Fruit fly (Drosophila melanogaster) whole organism, embryonic: ENCODE results near the gene CG10343.

Experiments
- Abd-B ChIP-seq: fragments of 200-800 bp; sonication (Bioruptor generic); optimal IDR thresholded peaks from 2 replicates; lab custom pipeline; 2018; ENCODE audit warnings: missing biosample characterization, mild to moderate bottlenecking, missing genetic modification characterization, moderate library complexity
- CG12219 ChIP-seq: fragments of 200-800 bp; sonication (Bioruptor generic); optimal IDR thresholded peaks from 3 replicates; lab custom pipeline; 2018; ENCODE audit warnings: missing biosample characterization, mild to moderate bottlenecking, missing genetic modification characterization
- CG12744 ChIP-seq: fragments of 200-800 bp; sonication (Bioruptor generic); optimal IDR thresholded peaks from 2 replicates; lab custom pipeline; 2016; ENCODE audit warnings: missing biosample characterization, missing genetic modification characterization
- CG13123 ChIP-seq: fragments of 200-800 bp; sonication (Bioruptor generic); optimal IDR thresholded peaks from 2 replicates; lab custom pipeline; 2016; ENCODE audit warnings: missing biosample characterization, missing genetic modification characterization
- CG14441 ChIP-seq: fragments of 200-800 bp; sonication (Bioruptor generic); IDR thresholded peaks from 2 replicates; pipeline ENCODE4 v1.3.6; 2022; ENCODE audit warnings: missing biosample characterization, missing genetic modification characterization
- CG14860 ChIP-seq: fragments of 200-800 bp; sonication (Bioruptor generic); IDR thresholded peaks from 3 replicates; pipeline ENCODE4 v1.3.6; 2022; ENCODE audit warnings: missing biosample characterization, missing genetic modification characterization; ENCODE audit not compliant: partially characterized antibody
- CG15011 ChIP-seq: fragments of 200-800 bp; sonication (Bioruptor generic); optimal IDR thresholded peaks from 3 replicates; lab custom pipeline; 2018; ENCODE audit warnings: missing biosample characterization, mild to moderate bottlenecking, missing genetic modification characterization
- CG1529 ChIP-seq: fragments of 200-800 bp; sonication (Bioruptor generic); optimal IDR thresholded peaks from 3 replicates; lab custom pipeline; 2018; ENCODE audit warnings: missing biosample characterization, missing genetic modification characterization
- CG15696 ChIP-seq: fragments of 200-800 bp; sonication (Bioruptor generic); optimal IDR thresholded peaks from 2 replicates; lab custom pipeline; 2019; ENCODE audit warnings: missing biosample characterization, mild to moderate bottlenecking, missing genetic modification characterization, moderate library complexity
- CG18011 ChIP-seq: fragments of 200-800 bp; sonication (Bioruptor generic); optimal IDR thresholded peaks from 2 replicates; lab custom pipeline; 2017; ENCODE audit warnings: missing biosample characterization, missing genetic modification characterization, mild to moderate bottlenecking, moderate library complexity, missing genotype
- CG2120 ChIP-seq: fragments of 200-800 bp; sonication (Bioruptor generic); optimal IDR thresholded peaks from 3 replicates; lab custom pipeline; 2016; ENCODE audit warnings: missing biosample characterization, missing genetic modification characterization
- CG33557 ChIP-seq: fragments of 200-800 bp; sonication (Bioruptor generic); optimal IDR thresholded peaks from 2 replicates; lab custom pipeline; 2019; ENCODE audit warnings: missing biosample characterization, mild to moderate bottlenecking, missing genetic modification characterization, moderate library complexity
- CG6813 ChIP-seq: fragments of 200-800 bp; sonication (Bioruptor generic); optimal IDR thresholded peaks from 2 replicates; lab custom pipeline; 2017; ENCODE audit warnings: missing biosample characterization, missing genetic modification characterization, mild to moderate bottlenecking, moderate library complexity, missing genetic modification reagents
- CG8290 ChIP-seq, 3 experiments: fragments of 200-800 bp; sonication (Bioruptor generic); optimal IDR thresholded peaks; 2 replicates each; lab custom pipeline; 2016 to 2019; ENCODE audit warnings: missing biosample characterization in 3 of 3, missing genetic modification characterization in 3 of 3, mild to moderate bottlenecking in 2 of 3, moderate library complexity in 1 of 3
- Dbx ChIP-seq: fragments of 200-800 bp; sonication (Bioruptor generic); IDR thresholded peaks from 3 replicates; pipeline ENCODE4 v1.3.6; 2022; ENCODE audit warnings: missing biosample characterization, missing genetic modification characterization
- Fer3 ChIP-seq: fragments of 200-800 bp; sonication (Bioruptor generic); optimal IDR thresholded peaks from 2 replicates; lab custom pipeline; 2018; ENCODE audit warnings: missing biosample characterization, mild to moderate bottlenecking, missing genetic modification characterization, moderate library complexity
- Hmr ChIP-seq: fragments of 200-800 bp; sonication (Bioruptor generic); optimal IDR thresholded peaks from 3 replicates; lab custom pipeline; 2017; ENCODE audit warnings: mild to moderate bottlenecking, missing biosample characterization, missing genetic modification reagents, missing genetic modification characterization
- Hr39 ChIP-seq: fragments of >200 bp; optimal IDR thresholded peaks from 2 replicates; lab custom pipeline; 2017
- MTF-1 ChIP-seq: fragments of 200-800 bp; sonication (Bioruptor generic); optimal IDR thresholded peaks from 2 replicates; lab custom pipeline; 2018; ENCODE audit warnings: missing biosample characterization, mild to moderate bottlenecking, missing genetic modification characterization, borderline replicate concordance
- Mes4 ChIP-seq: fragments of 200-800 bp; sonication (Bioruptor generic); optimal IDR thresholded peaks from 2 replicates; lab custom pipeline; 2016; ENCODE audit warnings: missing biosample characterization, missing genetic modification characterization
- Nf-YA ChIP-seq: fragments of 200-800 bp; sonication (Bioruptor generic); IDR thresholded peaks from 2 replicates; pipeline ENCODE4 v1.3.6; 2022; ENCODE audit warnings: missing biosample characterization, missing genetic modification characterization
- PHDP ChIP-seq: fragments of 200-800 bp; sonication (Bioruptor generic); optimal IDR thresholded peaks from 3 replicates; lab custom pipeline; 2018; ENCODE audit warnings: missing biosample characterization, mild to moderate bottlenecking, missing genetic modification characterization, moderate library complexity
- Ptx1 ChIP-seq: fragments of 200-800 bp; sonication (Bioruptor generic); IDR thresholded peaks from 2 replicates; pipeline ENCODE4 v1.3.6; 2022; ENCODE audit warnings: missing biosample characterization, missing genetic modification characterization
- Sox100B ChIP-seq: fragments of 200-800 bp; sonication (Bioruptor generic); optimal IDR thresholded peaks from 3 replicates; lab custom pipeline; 2018; ENCODE audit warnings: missing biosample characterization, mild to moderate bottlenecking, missing genetic modification characterization
- Sry-δ ChIP-seq: fragments of 200-800 bp; sonication (Bioruptor generic); optimal IDR thresholded peaks from 2 replicates; lab custom pipeline; 2016; ENCODE audit warnings: missing biosample characterization, missing genetic modification characterization
- Stat92E ChIP-seq, 3 experiments: fragments of >200 bp in 2 of 3; fragments of 200-800 bp in 1 of 3; sonication (Bioruptor generic) in 1 of 3; optimal IDR thresholded peaks; 2 replicates each; lab custom pipeline; 2017 to 2019; ENCODE audit warnings: missing biosample characterization in 3 of 3, missing genetic modification characterization in 3 of 3, mild to moderate bottlenecking in 1 of 3, moderate library complexity in 1 of 3
- abd-A ChIP-seq: fragments of 200-800 bp; sonication (Bioruptor generic); optimal IDR thresholded peaks from 3 replicates; lab custom pipeline; 2019; ENCODE audit warnings: missing biosample characterization, mild to moderate bottlenecking, missing genetic modification characterization, moderate library complexity
- amos ChIP-seq: fragments of 200-800 bp; sonication (Bioruptor generic); IDR thresholded peaks from 2 replicates; pipeline ENCODE4 v1.3.6; 2022; ENCODE audit warnings: missing biosample characterization, missing genetic modification characterization; ENCODE audit not compliant: partially characterized antibody
- ase ChIP-seq: fragments of 200-800 bp; sonication (Bioruptor generic); IDR thresholded peaks from 3 replicates; pipeline ENCODE4 v1.3.6; 2022; ENCODE audit warnings: missing biosample characterization, missing genetic modification characterization
- ash1 ChIP-seq: fragments of 200-800 bp; sonication (Bioruptor generic); optimal IDR thresholded peaks from 2 replicates; lab custom pipeline; 2018; ENCODE audit warnings: missing biosample characterization, mild to moderate bottlenecking, missing genetic modification characterization
- esg ChIP-seq: fragments of 200-800 bp; sonication (Bioruptor generic); conservative IDR thresholded peaks from 2 replicates; pipeline ENCODE4 v1.3.6; 2022; ENCODE audit warnings: missing biosample characterization, missing genetic modification characterization
- gem ChIP-seq: fragments of 200-800 bp; sonication (Bioruptor generic); optimal IDR thresholded peaks from 2 replicates; lab custom pipeline; 2019; ENCODE audit warnings: missing biosample characterization, mild to moderate bottlenecking, missing genetic modification characterization, moderate library complexity
- hb ChIP-seq: fragments of 200-800 bp; sonication (Bioruptor generic); IDR thresholded peaks from 3 replicates; pipeline ENCODE4 v1.3.6; 2022; ENCODE audit warnings: missing biosample characterization, missing genetic modification characterization; ENCODE audit not compliant: partially characterized antibody
- hbn ChIP-seq: fragments of 200-800 bp; sonication (Bioruptor generic); IDR thresholded peaks from 2 replicates; pipeline ENCODE4 v1.3.6; 2022; ENCODE audit warnings: missing biosample characterization, missing genetic modification characterization; ENCODE audit not compliant: partially characterized antibody
- jing ChIP-seq: fragments of 200-800 bp; sonication (Bioruptor generic); optimal IDR thresholded peaks from 2 replicates; lab custom pipeline; 2018; ENCODE audit warnings: missing biosample characterization, mild to moderate bottlenecking, missing genetic modification characterization
- luna ChIP-seq: fragments of 200-800 bp; sonication (Bioruptor generic); optimal IDR thresholded peaks from 2 replicates; lab custom pipeline; 2016; ENCODE audit warnings: missing biosample characterization, missing genetic modification characterization
- nerfin-2 ChIP-seq: fragments of 200-800 bp; sonication (Bioruptor generic); IDR thresholded peaks from 2 replicates; pipeline ENCODE4 v1.3.6; 2022; ENCODE audit warnings: missing biosample characterization, missing genetic modification characterization; ENCODE audit not compliant: partially characterized antibody
- onecut ChIP-seq: fragments of 200-800 bp; sonication (Bioruptor generic); IDR thresholded peaks from 2 replicates; pipeline ENCODE4 v1.3.6; 2022; ENCODE audit warnings: missing biosample characterization, missing genetic modification characterization
- peb ChIP-seq: fragments of 200-800 bp; sonication (Bioruptor generic); IDR thresholded peaks from 2 replicates; pipeline ENCODE4 v1.3.6; 2022; ENCODE audit warnings: missing biosample characterization, missing genetic modification characterization
- pum ChIP-seq: fragments of 200-800 bp; sonication (Bioruptor generic); optimal IDR thresholded peaks from 2 replicates; lab custom pipeline; 2016; ENCODE audit warnings: missing biosample characterization, missing genetic modification characterization
- pzg ChIP-seq: fragments of 200-800 bp; sonication (Bioruptor generic); optimal IDR thresholded peaks from 3 replicates; lab custom pipeline; 2018; ENCODE audit warnings: missing biosample characterization, mild to moderate bottlenecking, missing genetic modification characterization, moderate library complexity
- sc ChIP-seq, 3 experiments: fragments of >200 bp in 2 of 3; fragments of 200-800 bp in 1 of 3; sonication (Bioruptor generic) in 1 of 3; optimal IDR thresholded peaks; 2 replicates in 2 of 3; 3 replicates in 1 of 3; lab custom pipeline; 2017; ENCODE audit warnings: mild to moderate bottlenecking in 1 of 3, missing biosample characterization in 1 of 3, missing genetic modification characterization in 1 of 3, missing genetic modification reagents in 1 of 3
- slou ChIP-seq: fragments of 200-800 bp; sonication (Bioruptor generic); optimal IDR thresholded peaks from 3 replicates; lab custom pipeline; 2016; ENCODE audit warnings: missing biosample characterization, missing genetic modification characterization
- sob ChIP-seq: fragments of 200-800 bp; sonication (Bioruptor generic); IDR thresholded peaks from 2 replicates; pipeline ENCODE4 v1.3.6; 2022; ENCODE audit warnings: missing biosample characterization, missing genetic modification characterization
- sqz ChIP-seq: fragments of 200-800 bp; sonication (Bioruptor generic); optimal IDR thresholded peaks from 3 replicates; lab custom pipeline; 2018; ENCODE audit warnings: missing biosample characterization, mild to moderate bottlenecking, missing genetic modification characterization
- vnd ChIP-seq: fragments of 200-800 bp; sonication (Bioruptor generic); IDR thresholded peaks from 3 replicates; pipeline ENCODE4 v1.3.6; 2022; ENCODE audit warnings: missing biosample characterization, missing genetic modification characterization; ENCODE audit not compliant: partially characterized antibody

The CG10343 gene

DNA sequence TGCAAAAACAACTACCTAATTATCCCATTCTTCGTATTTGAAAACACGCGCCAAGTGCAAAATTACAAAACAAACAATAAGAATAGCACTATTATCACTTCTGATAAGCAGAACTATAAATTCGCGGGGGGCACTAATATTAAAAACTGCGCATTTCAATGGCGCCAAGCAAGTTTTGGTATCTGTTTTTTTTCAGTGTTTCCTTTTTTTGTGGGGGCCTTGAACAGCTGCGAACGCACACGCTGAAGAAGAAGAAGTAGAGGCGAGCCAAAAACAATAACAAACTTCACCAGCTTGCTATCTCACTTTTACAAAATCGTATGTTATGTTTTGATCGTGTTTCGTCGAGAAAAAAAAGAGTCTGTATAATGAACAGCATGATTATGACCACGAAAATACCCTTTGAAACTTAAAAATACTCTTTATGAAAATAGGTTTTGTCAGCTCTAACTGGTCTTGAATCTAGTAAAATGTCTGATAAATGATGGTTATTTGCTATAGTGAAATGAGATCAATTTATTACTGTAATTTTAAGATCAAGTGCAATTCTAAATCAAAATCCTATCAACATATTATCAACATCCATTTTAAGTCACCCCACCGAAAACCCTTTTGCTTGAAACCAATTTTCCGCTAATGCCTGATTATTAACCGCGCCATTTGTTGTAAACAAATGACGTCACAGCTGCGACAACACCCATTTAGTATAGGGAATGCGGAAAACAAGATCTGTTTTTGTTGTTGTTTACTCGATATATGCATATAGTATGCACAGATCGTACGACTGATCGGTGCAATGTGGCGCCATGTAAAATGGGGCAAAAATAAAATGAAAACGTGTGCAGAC is 9.2 kb upstream of the CG10343 start (continued):
- TF ChIP-seq pzg (GFP tag; lab: Kevin White, UChicago): no peak
- TF ChIP-seq Stat92E (GFP tag; optimal IDR thresholded peaks at IDR 0.05; lab: Kevin White, UChicago): no peak
- TF ChIP-seq CG2120 (GFP tag; lab: Kevin White, UChicago): peak; percentile 65
- peak; percentile 50 for TF ChIP-seq PHDP
- TF ChIP-seq pum (GFP tag; lab: Kevin White, UChicago): peak; percentile 27
- no peak for TF ChIP-seq ash1 (GFP tag; lab: Kevin White, UChicago)
- TF ChIP-seq Hmr (GFP tag; lab: Kevin White, UChicago): peak; percentile 63
- TF ChIP-seq slou: no peak
- peak; percentile 44 for TF ChIP-seq CG18011 (GFP tag; lab: Kevin White, UChicago)
- peak; percentile 16 for TF ChIP-seq Fer3 (tag; lab: Kevin White, UChicago)
- peak; percentile 51 for TF ChIP-seq esg (GFP tag; lab: Robert Waterston, UW)
- peak; percentile 24; the same call in 1 of the 2 replicates for TF ChIP-seq onecut
- TF ChIP-seq nerfin-2 (GFP tag; lab: Robert Waterston, UW): no peak
- TF ChIP-seq sqz (GFP tag; lab: Kevin White, UChicago): peak; percentile 99
- TF ChIP-seq CG1529 (GFP tag; lab: Kevin White, UChicago): no peak
- peak; percentile 58 for TF ChIP-seq CG12219 (GFP tag; lab: Kevin White, UChicago)
- TF ChIP-seq Sry-δ: peak; percentile 33
- TF ChIP-seq Dbx: peak; percentile 72; the same call in 2 of the 3 replicates
- no peak for TF ChIP-seq abd-A (tag; lab: Kevin White, UChicago)
- peak; percentile 42 for TF ChIP-seq CG12744 (GFP tag; lab: Kevin White, UChicago)
- peak; percentile 0 for TF ChIP-seq luna (GFP tag; lab: Kevin White, UChicago)
- TF ChIP-seq CG33557 (GFP tag; lab: Kevin White, UChicago): peak; percentile 17
- TF ChIP-seq Abd-B: no peak
- no peak for TF ChIP-seq CG14860
- peak; percentile 24 for TF ChIP-seq CG8290 (GFP tag; optimal IDR thresholded peaks at IDR 0.05; lab: Kevin White, UChicago)
- TF ChIP-seq CG8290 (tag; optimal IDR thresholded peaks at IDR 0.05; lab: Kevin White, UChicago): peak in 1 of 2 experiments; percentile 60
- TF ChIP-seq sc (optimal IDR thresholded peaks at IDR 0.05; lab: Kevin White, UChicago): no peak
- no peak for TF ChIP-seq sc (GFP tag; optimal IDR thresholded peaks at IDR 0.05; lab: Kevin White, UChicago)
- peak; percentile 86 for TF ChIP-seq CG14441 (GFP tag; lab: Robert Waterston, UW)
- TF ChIP-seq peb: no peak
- no peak for TF ChIP-seq vnd
- peak; percentile 48 for TF ChIP-seq CG13123 (GFP tag; lab: Kevin White, UChicago)
- peak; percentile 5 for TF ChIP-seq jing (GFP tag; lab: Kevin White, UChicago)
- peak; percentile 79 for TF ChIP-seq Nf-YA (GFP tag; lab: Robert Waterston, UW)
- peak; percentile 14 for TF ChIP-seq Mes4
- no peak for TF ChIP-seq hbn (GFP tag; lab: Robert Waterston, UW)
- peak; percentile 46 for TF ChIP-seq MTF-1 (GFP tag; lab: Kevin White, UChicago)
- TF ChIP-seq sob (GFP tag; lab: Robert Waterston, UW): peak; percentile 37; the same call in 1 of the 2 replicates
- TF ChIP-seq CG15011 (GFP tag; lab: Kevin White, UChicago): no peak
- TF ChIP-seq CG6813: peak; percentile 44
- TF ChIP-seq amos (GFP tag; lab: Robert Waterston, UW): no peak; the same call in 1 of the 2 replicates
- no peak for TF ChIP-seq Hr39 (lab: Kevin White, UChicago)
- peak; percentile 28 for TF ChIP-seq Sox100B (GFP tag; lab: Kevin White, UChicago)
- TF ChIP-seq Ptx1 (GFP tag; lab: Robert Waterston, UW): peak; percentile 63
- TF ChIP-seq ase (GFP tag; lab: Robert Waterston, UW): 0 out of 3 replicates have a peak, but pooled peaks have one; percentile 62
- TF ChIP-seq hb (GFP tag; lab: Robert Waterston, UW): no peak
- TF ChIP-seq gem: peak; percentile 65
- TF ChIP-seq CG15696 (tag; lab: Kevin White, UChicago): no peak
